Worm (Caenorhabditis elegans) whole organism, L4 larva: ENCODE data around the gene F57A8.1.

ENCODE experiments used
- jun-1 ChIP-seq: fragments of 150-350 bp; optimal IDR thresholded peaks from 2 replicates; lab custom pipeline; 2014; ENCODE audit warnings: missing biosample characterization, missing genetic modification reagents, missing genetic modification characterization
- nhr-77 ChIP-seq: fragments of 150-350 bp; optimal IDR thresholded peaks from 2 replicates; lab custom pipeline; 2014; ENCODE audit warnings: missing biosample characterization, missing genetic modification characterization

- TF ChIP-seq nhr-77 (tag; lab: Kevin White, UChicago) (no peak), jun-1 (tag; lab: Kevin White, UChicago) (no peak)
Measured at ce11 chrV:10072721-10073120, 35.6 kb downstream of the F57A8.1 start.
